Worm (Caenorhabditis elegans): Measurements from ENCODE around the gene ubc-13.

DNA sequence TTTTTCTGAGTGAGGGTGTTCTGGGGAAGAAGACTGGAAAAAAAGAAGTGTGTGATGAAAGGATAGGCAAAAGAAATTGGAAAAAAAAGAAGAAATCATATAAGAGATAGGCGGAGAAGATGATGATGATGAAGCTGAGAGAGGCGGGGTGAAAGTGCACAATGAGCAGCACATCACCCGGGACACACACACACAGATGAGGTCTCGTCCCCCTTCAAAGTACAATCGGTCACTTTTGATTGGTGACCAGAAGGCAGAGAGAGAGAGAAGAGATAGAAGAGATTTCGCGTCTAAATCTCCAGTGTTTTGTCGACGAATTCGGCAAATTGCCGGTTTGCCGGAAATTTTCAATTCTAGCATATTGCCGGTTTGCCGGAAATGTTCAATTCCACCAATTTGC lies 40.2 kb downstream of the ubc-13 start:
- TF ChIP-seq nhr-76 (tag; optimal IDR thresholded peaks at IDR 0.05) (no peak), blmp-1 (tag; optimal IDR thresholded peaks at IDR 0.05) (no peak)

Measured in whole organism, mixed stage, embryonic.